Worm (Caenorhabditis elegans) whole organism, mixed stage, embryonic: ENCODE data around the gene F59A6.11.

Experiments
- M03D4.4 ChIP-seq: sonication (generic microtip); optimal IDR thresholded peaks from 2 replicates; lab custom pipeline; 2017; ENCODE audit warnings: mild to moderate bottlenecking, missing genetic modification characterization, missing compliant biosample characterization
- bed-3 ChIP-seq: fragments of 200-800 bp; sonication (Bioruptor generic); optimal IDR thresholded peaks from 3 replicates; lab custom pipeline; 2018; ENCODE audit warnings: mild to moderate bottlenecking, missing genetic modification characterization, moderate library complexity, missing compliant biosample characterization
- blmp-1 ChIP-seq: fragments of 150-350 bp; optimal IDR thresholded peaks from 2 replicates; lab custom pipeline; 2014; ENCODE audit warnings: missing biosample characterization, missing genetic modification characterization
- ceh-43 ChIP-seq: fragments of 200-800 bp; sonication (Bioruptor generic); optimal IDR thresholded peaks from 2 replicates; lab custom pipeline; 2018; ENCODE audit warnings: mild to moderate bottlenecking, missing genetic modification characterization, moderate library complexity, missing compliant biosample characterization
- ceh-83 ChIP-seq: fragments of 200-800 bp; sonication (Bioruptor generic); optimal IDR thresholded peaks from 2 replicates; lab custom pipeline; 2018; ENCODE audit warnings: mild to moderate bottlenecking, missing genetic modification characterization, missing compliant biosample characterization
- ces-1 ChIP-seq: fragments of 150-350 bp; optimal IDR thresholded peaks from 2 replicates; lab custom pipeline; 2014; ENCODE audit warnings: missing biosample characterization, missing genetic modification reagents, missing genetic modification characterization
- cnd-1 ChIP-seq: fragments of 200-800 bp; sonication (Bioruptor generic); optimal IDR thresholded peaks from 2 replicates; lab custom pipeline; 2018; ENCODE audit warnings: mild to moderate bottlenecking, missing genetic modification characterization, missing compliant biosample characterization
- drap-1 ChIP-seq: fragments of 200-800 bp; sonication (Bioruptor generic); optimal IDR thresholded peaks from 3 replicates; lab custom pipeline; 2018; ENCODE audit warnings: mild to moderate bottlenecking, missing genetic modification characterization, missing compliant biosample characterization
- elt-1 ChIP-seq: sonication (generic microtip); optimal IDR thresholded peaks from 2 replicates; lab custom pipeline; 2017; ENCODE audit warnings: missing genetic modification characterization, mild to moderate bottlenecking, missing compliant biosample characterization, antibody characterized with exemption, moderate library complexity, borderline replicate concordance; ENCODE audit not compliant: insufficient read depth
- elt-3 ChIP-seq: fragments of 150-350 bp; optimal IDR thresholded peaks from 2 replicates; lab custom pipeline; 2014; ENCODE audit warnings: missing biosample characterization, missing genetic modification characterization
- flh-1 ChIP-seq: fragments of 200-800 bp; sonication (Bioruptor generic); optimal IDR thresholded peaks from 2 replicates; lab custom pipeline; 2018; ENCODE audit warnings: mild to moderate bottlenecking, missing genetic modification characterization, moderate library complexity, missing compliant biosample characterization
- ham-2 ChIP-seq: fragments of 200-800 bp; sonication (Bioruptor generic); optimal IDR thresholded peaks from 2 replicates; lab custom pipeline; 2018; ENCODE audit warnings: mild to moderate bottlenecking, missing genetic modification characterization, missing compliant biosample characterization
- hlh-1 ChIP-seq: fragments of 150-350 bp; optimal IDR thresholded peaks from 2 replicates; lab custom pipeline; 2014; ENCODE audit warnings: missing biosample characterization, missing genetic modification reagents, missing genetic modification characterization
- lin-13 ChIP-seq: fragments of 150-350 bp; optimal IDR thresholded peaks from 2 replicates; lab custom pipeline; 2014; ENCODE audit warnings: missing biosample characterization, missing genetic modification characterization
- lin-32 ChIP-seq: fragments of 200-800 bp; sonication (Bioruptor generic); optimal IDR thresholded peaks from 2 replicates; lab custom pipeline; 2018; ENCODE audit warnings: mild to moderate bottlenecking, missing genetic modification characterization, missing compliant biosample characterization
- lsy-2 ChIP-seq: fragments of 150-350 bp; optimal IDR thresholded peaks from 2 replicates; lab custom pipeline; 2014; ENCODE audit warnings: missing biosample characterization, missing genetic modification characterization
- mab-5 ChIP-seq: fragments of 150-350 bp; optimal IDR thresholded peaks from 2 replicates; lab custom pipeline; 2014; ENCODE audit warnings: missing biosample characterization, missing genetic modification characterization
- mep-1 ChIP-seq: fragments of 150-350 bp; optimal IDR thresholded peaks from 2 replicates; lab custom pipeline; 2017; ENCODE audit warnings: missing biosample characterization, missing genetic modification reagents, missing genetic modification characterization, inconsistent platforms
- mls-2 ChIP-seq: sonication (generic microtip); optimal IDR thresholded peaks from 2 replicates; lab custom pipeline; 2016; ENCODE audit warnings: mild to moderate bottlenecking, missing genetic modification characterization, moderate library complexity, missing compliant biosample characterization
- nhr-12 ChIP-seq: fragments of 150-350 bp; optimal IDR thresholded peaks from 2 replicates; lab custom pipeline; 2014; ENCODE audit warnings: missing biosample characterization, missing genetic modification characterization
- nhr-2 ChIP-seq: fragments of 150-350 bp; optimal IDR thresholded peaks from 2 replicates; lab custom pipeline; 2014; ENCODE audit warnings: missing biosample characterization, missing genetic modification characterization
- nhr-237 ChIP-seq: fragments of 150-350 bp; optimal IDR thresholded peaks from 2 replicates; lab custom pipeline; 2014; ENCODE audit warnings: missing biosample characterization, missing genetic modification characterization
- nhr-28 ChIP-seq: fragments of 150-350 bp; optimal IDR thresholded peaks from 2 replicates; lab custom pipeline; 2014; ENCODE audit warnings: missing biosample characterization, missing genetic modification characterization
- nhr-76 ChIP-seq: sonication (generic microtip); optimal IDR thresholded peaks from 2 replicates; lab custom pipeline; 2017; ENCODE audit warnings: missing biosample characterization, missing genetic modification characterization
- pha-4 ChIP-seq: fragments of 150-350 bp; optimal IDR thresholded peaks from 2 replicates; lab custom pipeline; 2018; ENCODE audit warnings: missing biosample characterization, missing genetic modification reagents, missing genetic modification characterization
- sem-2 ChIP-seq: fragments of 200-800 bp; sonication (Bioruptor generic); optimal IDR thresholded peaks from 2 replicates; lab custom pipeline; 2018; ENCODE audit warnings: mild to moderate bottlenecking, missing genetic modification characterization, missing compliant biosample characterization
- snpc-4 ChIP-seq: fragments of 150-350 bp; optimal IDR thresholded peaks from 2 replicates; lab custom pipeline; 2014; ENCODE audit warnings: missing biosample characterization, missing genetic modification characterization
- sptf-1 ChIP-seq: sonication (generic microtip); optimal IDR thresholded peaks from 2 replicates; lab custom pipeline; 2017; ENCODE audit warnings: mild to moderate bottlenecking, missing genetic modification characterization, moderate library complexity, missing compliant biosample characterization
- unc-120 ChIP-seq: sonication (generic microtip); optimal IDR thresholded peaks from 2 replicates; lab custom pipeline; 2017; ENCODE audit warnings: missing genetic modification characterization, missing compliant biosample characterization; ENCODE audit not compliant: poor library complexity, severe bottlenecking
- unc-39 ChIP-seq: fragments of 150-350 bp; optimal IDR thresholded peaks from 2 replicates; lab custom pipeline; 2014; ENCODE audit warnings: missing biosample characterization, missing genetic modification characterization
- unc-62 ChIP-seq: fragments of 150-350 bp; optimal IDR thresholded peaks from 2 replicates; lab custom pipeline; 2014; ENCODE audit warnings: missing biosample characterization, missing genetic modification reagents, missing genetic modification characterization
- ztf-11 ChIP-seq: fragments of 150-350 bp; optimal IDR thresholded peaks from 2 replicates; lab custom pipeline; 2014; ENCODE audit warnings: missing biosample characterization, missing genetic modification characterization

F59A6.11 gene

ce11 chrII:5003660-5004059 lies 5.1 kb upstream of the F59A6.11 start, which contains the start of gene F59A6.10:
Gene F59A6.10 (plus strand): TSS chrII:5003960.
- TF ChIP-seq ces-1, result no peak
- no peak for TF ChIP-seq mep-1 (tag; lab: Kevin White, UChicago)
- no peak for TF ChIP-seq blmp-1
- TF ChIP-seq unc-120 (tag; lab: Kevin White, UChicago), result no peak
- TF ChIP-seq unc-39 (tag; lab: Kevin White, UChicago), result no peak
- TF ChIP-seq ham-2 (GFP tag; lab: Kevin White, UChicago), result no peak
- TF ChIP-seq elt-3 (tag; lab: Kevin White, UChicago), result no peak
- TF ChIP-seq mls-2 (tag; lab: Kevin White, UChicago), result no peak
- no peak for TF ChIP-seq cnd-1 (tag; lab: Kevin White, UChicago)
- TF ChIP-seq flh-1 (GFP tag; lab: Kevin White, UChicago), result no peak
- no peak for TF ChIP-seq nhr-76
- no peak for TF ChIP-seq hlh-1 (tag; lab: Kevin White, UChicago)
- TF ChIP-seq sem-2 (GFP tag; lab: Kevin White, UChicago), result no peak
- TF ChIP-seq drap-1 (GFP tag; lab: Kevin White, UChicago), result no peak
- no peak for TF ChIP-seq lin-32 (GFP tag; lab: Kevin White, UChicago)
- TF ChIP-seq pha-4 (tag; lab: Kevin White, UChicago), result no peak

- no peak for TF ChIP-seq hlh-1 (tag; lab: Kevin White, UChicago)
- TF ChIP-seq pha-4 (tag; lab: Kevin White, UChicago), result no peak
- TF ChIP-seq nhr-76, result no peak
- TF ChIP-seq unc-120 (tag; lab: Kevin White, UChicago), result no peak
- no peak for TF ChIP-seq ham-2 (GFP tag; lab: Kevin White, UChicago)
- TF ChIP-seq nhr-12 (tag; lab: Kevin White, UChicago), result no peak
- TF ChIP-seq sem-2 (GFP tag; lab: Kevin White, UChicago), result no peak
- no peak for TF ChIP-seq ceh-83 (GFP tag; lab: Kevin White, UChicago)
Observed at ce11 chrII:5001866-5002265, 3.3 kb upstream of the F59A6.11 start.

ce11 chrII:4999122-4999521 lies 565 bp upstream of the F59A6.11 start, which contains the start of gene citk-2:
Gene citk-2 (plus strand): TSS chrII:4999520.
- no peak for TF ChIP-seq pha-4 (tag; lab: Kevin White, UChicago)
- TF ChIP-seq ceh-43, result no peak
- peak; percentile 86 for TF ChIP-seq nhr-237
- peak; percentile 53 for TF ChIP-seq lin-13 (tag; lab: Kevin White, UChicago)

ce11 chrII:4994939-4995338 lies 3.6 kb downstream of the F59A6.11 start, which contains the start of gene rnh-1.0:
Gene rnh-1.0 (plus strand): TSS chrII:4995327.
- no peak for TF ChIP-seq flh-1 (GFP tag; lab: Kevin White, UChicago)
- TF ChIP-seq mep-1 (tag; lab: Kevin White, UChicago), result no peak
- TF ChIP-seq elt-1 (tag; lab: Kevin White, UChicago), result no peak
- TF ChIP-seq, all 35 proteins: peak for 0

ce11 chrII:4993530-4994192 lies 4.9 kb downstream of the F59A6.11 start, which contains the start of the genes eif-1 and vps-24:
Gene eif-1 (minus strand): TSS chrII:4993580.
Gene vps-24 (plus strand): TSS chrII:4993998.
- TF ChIP-seq lsy-2 (tag; lab: Kevin White, UChicago) (peak; percentile 29), elt-3 (tag; lab: Kevin White, UChicago) (no peak), lin-13 (tag; lab: Kevin White, UChicago) (peak; percentile 2), lin-32 (GFP tag; lab: Kevin White, UChicago) (no peak), pha-4 (tag; lab: Kevin White, UChicago) (no peak), ces-1 (peak; percentile 77), sem-2 (GFP tag; lab: Kevin White, UChicago) (no peak), mab-5 (tag; lab: Kevin White, UChicago) (no peak), ztf-11 (tag; lab: Kevin White, UChicago) (no peak), flh-1 (GFP tag; lab: Kevin White, UChicago) (no peak), snpc-4 (tag; lab: Kevin White, UChicago) (no peak), cnd-1 (tag; lab: Kevin White, UChicago) (no peak), blmp-1 (no peak), unc-120 (tag; lab: Kevin White, UChicago) (no peak), unc-62 (no peak), unc-39 (tag; lab: Kevin White, UChicago) (no peak), nhr-2 (tag; lab: Kevin White, UChicago) (no peak), nhr-237 (peak; percentile 6), nhr-12 (tag; lab: Kevin White, UChicago) (no peak), M03D4.4 (no peak), mls-2 (tag; lab: Kevin White, UChicago) (no peak), sptf-1 (tag; lab: Kevin White, UChicago) (no peak), bed-3 (no peak), nhr-28 (tag; lab: Kevin White, UChicago) (no peak), elt-1 (tag; lab: Kevin White, UChicago) (no peak), ceh-83 (GFP tag; lab: Kevin White, UChicago) (no peak)
